Worm (Caenorhabditis elegans): Measurements from ENCODE around the gene thn-6.
"Not testable (repeated sequence)": the region's sequence is repeated elsewhere in the genome, so short reads cannot be mapped to it uniquely, and the experiment has no call there.

The thn-6 gene

DNA sequence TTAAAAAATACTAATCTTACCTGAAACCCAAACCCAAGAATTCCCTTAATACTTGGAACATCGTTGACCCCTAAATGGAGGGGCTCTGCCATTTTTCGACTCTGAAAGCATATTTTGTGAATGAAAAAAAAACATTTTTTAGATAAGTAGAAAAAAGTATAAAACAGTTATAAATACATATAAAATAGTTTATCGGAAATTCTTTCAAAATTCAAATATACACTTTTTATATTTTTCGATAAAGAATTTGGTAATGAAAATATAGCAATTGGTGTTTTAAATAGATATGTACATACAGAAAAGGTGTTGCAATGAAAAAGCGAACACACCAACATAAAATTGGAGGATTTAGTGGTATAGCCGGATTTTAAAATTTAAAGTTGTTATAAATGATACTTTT is 13.6 kb upstream of the thn-6 start, which contains the start of gene Y59E9AL.4:
Gene Y59E9AL.4, minus strand, starts transcription at position 101 of the 400 bp plus-strand sequence.
- no peak for TF ChIP-seq ztf-11 (tag; optimal IDR thresholded peaks at IDR 0.05)
- TF ChIP-seq pha-4 (tag; optimal IDR thresholded peaks at IDR 0.05) = no peak
- no peak for TF ChIP-seq nhr-23 (tag; optimal IDR thresholded peaks at IDR 0.05)
- TF ChIP-seq skn-1 (tag; optimal IDR thresholded peaks at IDR 0.05) = no peak
- no peak for TF ChIP-seq aly-2 (tag; optimal IDR thresholded peaks at IDR 0.05)
- no peak for TF ChIP-seq tbx-2 (tag; optimal IDR thresholded peaks at IDR 0.05)
- no peak for TF ChIP-seq egl-27 (tag; optimal IDR thresholded peaks at IDR 0.05)
- TF ChIP-seq nhr-25 (tag; optimal IDR thresholded peaks at IDR 0.05) = no peak
- TF ChIP-seq ceh-82 (tag; optimal IDR thresholded peaks at IDR 0.05) = no peak
- no peak for TF ChIP-seq pqm-1 (tag; optimal IDR thresholded peaks at IDR 0.05)
- TF ChIP-seq fos-1 (tag; optimal IDR thresholded peaks at IDR 0.05) = no peak
- TF ChIP-seq egl-5 (tag; optimal IDR thresholded peaks at IDR 0.05) = no peak

DNA sequence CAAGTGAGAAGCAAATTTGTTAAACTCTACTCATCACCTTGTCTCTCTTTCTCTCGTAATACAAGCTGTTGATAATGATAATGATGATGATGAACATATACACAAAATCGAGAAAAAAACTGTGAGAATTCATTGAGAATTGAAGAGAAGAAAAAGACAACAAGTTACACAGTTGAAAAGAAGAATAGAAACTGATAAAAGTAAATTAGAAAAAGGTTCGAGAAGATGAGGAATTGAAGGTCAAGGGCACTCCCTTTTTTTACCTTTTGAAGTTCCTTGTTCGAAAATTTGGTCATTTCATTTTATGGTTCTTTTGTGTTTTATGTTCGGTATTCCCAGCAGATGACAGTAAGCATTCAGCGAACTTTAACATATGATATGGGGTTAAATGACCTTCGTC is 12.4 kb upstream of the thn-6 start:
- TF ChIP-seq fkh-2 (tag; optimal IDR thresholded peaks at IDR 0.05) = no peak
- TF ChIP-seq nhr-23 (tag; optimal IDR thresholded peaks at IDR 0.05) = peak; percentile 82
- no peak for TF ChIP-seq unc-62 (GFP tag; optimal IDR thresholded peaks at IDR 0.05)
- TF ChIP-seq elt-1 (tag; optimal IDR thresholded peaks at IDR 0.05) = no peak
- TF ChIP-seq nfya-1 (tag; optimal IDR thresholded peaks at IDR 0.05; ENCODE audit: insufficient read depth) = no peak
- TF ChIP-seq egl-27 (tag; optimal IDR thresholded peaks at IDR 0.05) = no peak
- TF ChIP-seq nhr-28 (tag; optimal IDR thresholded peaks at IDR 0.05) = no peak
- TF ChIP-seq elt-2 (tag; optimal IDR thresholded peaks at IDR 0.05) = no peak
- no peak for TF ChIP-seq ztf-11 (tag; optimal IDR thresholded peaks at IDR 0.05)
- TF ChIP-seq elt-3 (tag; optimal IDR thresholded peaks at IDR 0.05) = no peak
- TF ChIP-seq nhr-25 (tag; optimal IDR thresholded peaks at IDR 0.05) = peak; percentile 66
- TF ChIP-seq ceh-28 (tag; optimal IDR thresholded peaks at IDR 0.05) = no peak
- TF ChIP-seq nhr-76 (tag; optimal IDR thresholded peaks at IDR 0.05) = no peak
- no peak for TF ChIP-seq ceh-16 (tag; optimal IDR thresholded peaks at IDR 0.05)
- no peak for TF ChIP-seq ztf-4 (tag; optimal IDR thresholded peaks at IDR 0.05)
- TF ChIP-seq daf-12 (tag; optimal IDR thresholded peaks at IDR 0.05) = no peak

ce11 chrIV:5218496-5218895 is 10.2 kb upstream of the thn-6 start, which contains the start of gene nsph-4.2:
Gene nsph-4.2, plus strand, starts transcription at chrIV:5218796.
- not testable (repeated sequence) for TF ChIP-seq nhr-237 (tag; optimal IDR thresholded peaks at IDR 0.05); sea-2 (GFP tag; optimal IDR thresholded peaks at IDR 0.05); nhr-12 (tag; optimal IDR thresholded peaks at IDR 0.05)

DNA sequence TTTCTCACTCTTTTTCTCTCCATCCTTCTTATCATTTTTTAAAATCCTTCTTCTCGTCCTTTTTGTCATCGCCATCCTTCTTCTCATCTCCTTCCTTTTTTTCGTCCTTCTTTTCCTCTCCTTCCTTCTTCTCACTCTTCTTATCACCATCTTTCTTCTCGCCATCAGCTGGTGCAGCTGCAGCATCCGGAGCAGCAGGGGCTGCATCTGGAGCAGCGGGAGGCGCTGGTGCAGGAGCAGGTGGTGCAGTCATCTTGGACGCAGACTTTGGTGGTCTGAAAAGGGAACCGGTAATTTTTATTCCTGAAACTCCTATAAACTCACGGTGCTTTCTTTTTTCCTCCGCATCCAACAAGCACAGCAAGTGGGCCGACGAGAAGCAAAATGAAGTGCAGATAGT is 7.0 kb upstream of the thn-6 start:
- TF ChIP-seq ztf-4 (tag; optimal IDR thresholded peaks at IDR 0.05) (no peak), elt-2 (tag; optimal IDR thresholded peaks at IDR 0.05) (no peak), nhr-28 (tag; optimal IDR thresholded peaks at IDR 0.05) (no peak), nhr-237 (tag; optimal IDR thresholded peaks at IDR 0.05) (no peak), mml-1 (tag; optimal IDR thresholded peaks at IDR 0.05) (no peak), jun-1 (tag; optimal IDR thresholded peaks at IDR 0.05) (no peak), nhr-43 (tag; optimal IDR thresholded peaks at IDR 0.05; ENCODE audit: poor library complexity, severe bottlenecking) (no peak), ceh-82 (tag; optimal IDR thresholded peaks at IDR 0.05) (no peak), R02D3.7 (tag; optimal IDR thresholded peaks at IDR 0.05) (no peak), lin-15B (tag; optimal IDR thresholded peaks at IDR 0.05) (no peak), zag-1 (tag; optimal IDR thresholded peaks at IDR 0.05) (no peak), aly-2 (tag; optimal IDR thresholded peaks at IDR 0.05) (no peak), elt-3 (tag; optimal IDR thresholded peaks at IDR 0.05) (no peak), ama-1 (optimal IDR thresholded peaks at IDR 0.05) (no peak), mdl-1 (tag; optimal IDR thresholded peaks at IDR 0.05) (no peak), ztf-11 (tag; optimal IDR thresholded peaks at IDR 0.05) (no peak)

ce11 chrIV:5224238-5224637 is 4.5 kb upstream of the thn-6 start, which contains the start of gene Y59E9AL.8:
Gene Y59E9AL.8, minus strand, starts transcription at chrIV:5224338.
- TF ChIP-seq pqm-1 (tag; optimal IDR thresholded peaks at IDR 0.05) = no peak
- TF ChIP-seq hmg-11 (tag; optimal IDR thresholded peaks at IDR 0.05) = no peak
- no peak for TF ChIP-seq fkh-2 (tag; optimal IDR thresholded peaks at IDR 0.05)
- no peak for TF ChIP-seq nhr-11 (tag; optimal IDR thresholded peaks at IDR 0.05)
- no peak for TF ChIP-seq lin-15B (tag; optimal IDR thresholded peaks at IDR 0.05)
- TF ChIP-seq tbx-2 (tag; optimal IDR thresholded peaks at IDR 0.05) = no peak
- TF ChIP-seq ceh-28 (tag; optimal IDR thresholded peaks at IDR 0.05) = no peak
- no peak for TF ChIP-seq nhr-43 (tag; optimal IDR thresholded peaks at IDR 0.05; ENCODE audit: poor library complexity, severe bottlenecking)
- TF ChIP-seq aly-2 (tag; optimal IDR thresholded peaks at IDR 0.05) = no peak
- TF ChIP-seq ztf-4 (tag; optimal IDR thresholded peaks at IDR 0.05) = no peak
- TF ChIP-seq ZK546.5 (tag; optimal IDR thresholded peaks at IDR 0.05) = no peak
- TF ChIP-seq nfya-1 (tag; optimal IDR thresholded peaks at IDR 0.05; ENCODE audit: insufficient read depth) = no peak
